Fruit fly (Drosophila melanogaster) whole organism, wandering third instar larva: ENCODE results near the gene Ppat-Dpck.

Experiments used
- Abd-B ChIP-seq: fragments of >200 bp; optimal IDR thresholded peaks from 2 replicates; lab custom pipeline; 2017; ENCODE audit warnings: missing biosample characterization, missing genetic modification characterization
- CG32264 ChIP-seq: fragments of 200-800 bp; sonication (Bioruptor generic); optimal IDR thresholded peaks from 2 replicates; lab custom pipeline; 2016; ENCODE audit warnings: missing biosample characterization, missing genetic modification characterization
- CG9705 ChIP-seq: fragments of 200-800 bp; sonication (Bioruptor generic); optimal IDR thresholded peaks from 2 replicates; lab custom pipeline; 2018; ENCODE audit warnings: missing biosample characterization, mild to moderate bottlenecking, missing genetic modification characterization
- CrebA ChIP-seq: fragments of 200-800 bp; sonication (Bioruptor generic); optimal IDR thresholded peaks from 2 replicates; lab custom pipeline; 2016; ENCODE audit warnings: missing biosample characterization, mild to moderate bottlenecking, missing genetic modification characterization, borderline replicate concordance
- Dfd ChIP-seq: fragments of >200 bp; optimal IDR thresholded peaks from 2 replicates; lab custom pipeline; 2017; ENCODE audit warnings: missing biosample characterization, missing genetic modification characterization
- Dif ChIP-seq: fragments of 200-275, 200-300 bp; sonication (Bioruptor generic); optimal IDR thresholded peaks from 2 replicates; lab custom pipeline; 2018; ENCODE audit warnings: missing biosample characterization, missing genetic modification characterization; ENCODE audit not compliant: partially characterized antibody
- GATAd ChIP-seq: sonication (Bioruptor generic); optimal IDR thresholded peaks from 2 replicates; lab custom pipeline; 2016; ENCODE audit warnings: missing biosample characterization, missing genetic modification characterization
- HLH106 ChIP-seq: fragments of 200-800 bp; optimal IDR thresholded peaks from 3 replicates; lab custom pipeline; 2019; ENCODE audit warnings: missing biosample characterization, mild to moderate bottlenecking, missing genetic modification characterization, moderate library complexity
- Hnf4 ChIP-seq: fragments of 200-800 bp; sonication (Bioruptor generic); optimal IDR thresholded peaks from 2 replicates; lab custom pipeline; 2016; ENCODE audit warnings: missing biosample characterization, mild to moderate bottlenecking, missing genetic modification characterization
- Hr78 ChIP-seq: fragments of >200 bp; optimal IDR thresholded peaks from 2 replicates; lab custom pipeline; 2017; ENCODE audit warnings: missing biosample characterization, missing genetic modification characterization
- Hr83 ChIP-seq: fragments of 200-300 bp; sonication (Bioruptor generic); optimal IDR thresholded peaks from 2 replicates; lab custom pipeline; 2016; ENCODE audit warnings: missing biosample characterization, mild to moderate bottlenecking, missing genetic modification characterization, moderate library complexity; ENCODE audit not compliant: poor library complexity, severe bottlenecking
- Jra ChIP-seq: sonication (Bioruptor generic); optimal IDR thresholded peaks from 2 replicates; lab custom pipeline; 2016; ENCODE audit warnings: missing biosample characterization, missing genetic modification characterization
- Mio ChIP-seq: sonication (Bioruptor generic); optimal IDR thresholded peaks from 2 replicates; lab custom pipeline; 2016; ENCODE audit warnings: missing biosample characterization, missing genetic modification characterization
- Myc ChIP-seq: fragments of >200 bp; optimal IDR thresholded peaks from 2 replicates; lab custom pipeline; 2017
- N ChIP-seq: fragments of >200 bp; optimal IDR thresholded peaks from 2 replicates; lab custom pipeline; 2018; ENCODE audit warnings: missing biosample characterization, missing external identifiers, missing genetic modification characterization
- OdsH ChIP-seq: fragments of 200-800 bp; sonication (Bioruptor generic); optimal IDR thresholded peaks from 2 replicates; lab custom pipeline; 2016; ENCODE audit warnings: missing biosample characterization, mild to moderate bottlenecking, missing genetic modification characterization
- Rel ChIP-seq, 2 experiments: fragments of 200-800 bp; sonication (Bioruptor generic) in 1 of 2; optimal IDR thresholded peaks; 2 replicates in 1 of 2; 3 replicates in 1 of 2; lab custom pipeline; 2016 to 2019; ENCODE audit warnings: mild to moderate bottlenecking in 2 of 2, missing biosample characterization in 2 of 2, missing genetic modification characterization in 2 of 2, moderate library complexity in 1 of 2
- Sp1 ChIP-seq: fragments of 200-800 bp; sonication (Bioruptor generic); optimal IDR thresholded peaks from 3 replicates; lab custom pipeline; 2019; ENCODE audit warnings: missing biosample characterization, mild to moderate bottlenecking, missing genetic modification characterization, moderate library complexity
- Vsx2 ChIP-seq: fragments of 200-300, 225-300 bp; sonication (Bioruptor generic); optimal IDR thresholded peaks from 2 replicates; lab custom pipeline; 2018; ENCODE audit warnings: missing biosample characterization, missing genetic modification characterization; ENCODE audit not compliant: partially characterized antibody
- br ChIP-seq: fragments of 200-800 bp; sonication (Bioruptor generic); optimal IDR thresholded peaks from 2 replicates; lab custom pipeline; 2016; ENCODE audit warnings: missing biosample characterization, missing genetic modification characterization
- brk ChIP-seq: fragments of 200-800 bp; sonication (Bioruptor generic); optimal IDR thresholded peaks from 2 replicates; lab custom pipeline; 2016; ENCODE audit warnings: missing biosample characterization, mild to moderate bottlenecking, missing genetic modification characterization
- dl ChIP-seq, 2 experiments: fragments of 175-275, 200-275 bp in 1 of 2; fragments of 200-275 bp in 1 of 2; sonication (Bioruptor generic); optimal IDR thresholded peaks; lab custom pipeline; 2018; ENCODE audit warnings: mild to moderate bottlenecking in 2 of 2, missing biosample characterization in 2 of 2, missing genetic modification characterization in 2 of 2, moderate library complexity in 2 of 2; ENCODE audit not compliant: partially characterized antibody in 2 of 2, insufficient read depth in 1 of 2
- dmrt93B ChIP-seq: fragments of 200-800 bp; sonication (Bioruptor generic); optimal IDR thresholded peaks from 2 replicates; lab custom pipeline; 2018; ENCODE audit warnings: missing biosample characterization, mild to moderate bottlenecking, missing genetic modification characterization
- dsf ChIP-seq: sonication (Bioruptor generic); optimal IDR thresholded peaks from 2 replicates; lab custom pipeline; 2016; ENCODE audit warnings: missing biosample characterization, missing genetic modification characterization, borderline replicate concordance
- ey ChIP-seq: fragments of 200-800 bp; sonication (Bioruptor generic); optimal IDR thresholded peaks from 2 replicates; lab custom pipeline; 2016; ENCODE audit warnings: missing biosample characterization, missing genetic modification characterization
- foxo ChIP-seq, 2 experiments: fragments of 200-800 bp; sonication (Bioruptor generic); optimal IDR thresholded peaks; 2 replicates in 1 of 2; 3 replicates in 1 of 2; lab custom pipeline; 2016 to 2017; ENCODE audit warnings: missing biosample characterization in 2 of 2, missing genetic modification characterization in 2 of 2
- fru ChIP-seq: fragments of 200-800 bp; sonication (Bioruptor generic); optimal IDR thresholded peaks from 3 replicates; lab custom pipeline; 2016; ENCODE audit warnings: missing biosample characterization, mild to moderate bottlenecking, missing genetic modification characterization
- h ChIP-seq: fragments of 200-800 bp; sonication (Bioruptor generic); optimal IDR thresholded peaks from 3 replicates; lab custom pipeline; 2016; ENCODE audit warnings: missing biosample characterization, mild to moderate bottlenecking, missing genetic modification characterization
- jim ChIP-seq: fragments of 175-275, 200-325 bp; sonication (Bioruptor generic); optimal IDR thresholded peaks from 2 replicates; lab custom pipeline; 2016; ENCODE audit warnings: missing biosample characterization, mild to moderate bottlenecking, missing genetic modification characterization
- lola ChIP-seq: fragments of >200 bp; optimal IDR thresholded peaks from 2 replicates; lab custom pipeline; 2017; ENCODE audit warnings: missing biosample characterization, missing genetic modification characterization
- pan ChIP-seq: fragments of >200 bp; optimal IDR thresholded peaks from 2 replicates; lab custom pipeline; 2017
- psq ChIP-seq: fragments of 200-800 bp; sonication (Bioruptor generic); optimal IDR thresholded peaks from 3 replicates; lab custom pipeline; 2017; ENCODE audit warnings: missing biosample characterization, mild to moderate bottlenecking, missing genetic modification characterization, moderate library complexity
- rgr ChIP-seq: fragments of 200-800 bp; sonication (Bioruptor generic); optimal IDR thresholded peaks from 3 replicates; lab custom pipeline; 2016; ENCODE audit warnings: missing biosample characterization, mild to moderate bottlenecking, missing genetic modification characterization
- sage ChIP-seq: fragments of 200-800 bp; sonication (Bioruptor generic); optimal IDR thresholded peaks from 2 replicates; lab custom pipeline; 2016; ENCODE audit warnings: missing biosample characterization, mild to moderate bottlenecking, missing genetic modification characterization
- sv ChIP-seq: fragments of 200-800 bp; sonication (Bioruptor generic); optimal IDR thresholded peaks from 3 replicates; lab custom pipeline; 2016; ENCODE audit warnings: missing biosample characterization, missing genetic modification characterization
- tai ChIP-seq: sonication (Bioruptor generic); optimal IDR thresholded peaks from 2 replicates; lab custom pipeline; 2016; ENCODE audit warnings: missing biosample characterization, missing genetic modification characterization
- usp ChIP-seq: fragments of >200 bp; optimal IDR thresholded peaks from 2 replicates; lab custom pipeline; 2017; ENCODE audit warnings: missing biosample characterization, missing genetic modification characterization
- woc ChIP-seq: sonication (Bioruptor generic); optimal IDR thresholded peaks from 2 replicates; lab custom pipeline; 2016; ENCODE audit warnings: missing biosample characterization, mild to moderate bottlenecking, missing genetic modification characterization

Ppat-Dpck gene

dm6 chr3L:5770113-5770798, 1.7 kb upstream of the Ppat-Dpck start:
- TF ChIP-seq ey (GFP tag; lab: Kevin White, UChicago) (no peak), sage (GFP tag; lab: Kevin White, UChicago) (no peak), CG32264 (GFP tag; lab: Kevin White, UChicago) (no peak), woc (GFP tag; lab: Kevin White, UChicago) (no peak), OdsH (GFP tag; lab: Kevin White, UChicago) (no peak), dmrt93B (GFP tag; lab: Kevin White, UChicago) (no peak), foxo (GFP tag; optimal IDR thresholded peaks at IDR 0.05; lab: Kevin White, UChicago) (no peak), dl (GFP tag; optimal IDR thresholded peaks at IDR 0.05; lab: Kevin White, UChicago; ENCODE audit: insufficient read depth in 1 of 2, partially characterized antibody in 2 of 2) (no peak), Jra (no peak), Dif (GFP tag; lab: Kevin White, UChicago) (peak; percentile 8), dsf (no peak), lola (no peak), br (GFP tag; lab: Kevin White, UChicago) (no peak), psq (peak; percentile 95), tai (GFP tag; lab: Kevin White, UChicago) (no peak), HLH106 (peak; percentile 9), Abd-B (GFP tag; lab: Kevin White, UChicago) (no peak), usp (GFP tag; lab: Kevin White, UChicago) (no peak), GATAd (no peak), Sp1 (GFP tag; lab: Kevin White, UChicago) (peak; percentile 60), CrebA (GFP tag; lab: Kevin White, UChicago) (no peak), Hnf4 (GFP tag; lab: Kevin White, UChicago) (no peak), sv (GFP tag; lab: Kevin White, UChicago) (no peak), h (no peak), brk (GFP tag; lab: Kevin White, UChicago) (no peak), N (no peak), fru (GFP tag; lab: Kevin White, UChicago) (no peak), Vsx2 (GFP tag; lab: Kevin White, UChicago) (no peak), CG9705 (peak; percentile 15), rgr (GFP tag; lab: Kevin White, UChicago) (no peak), Hr83 (GFP tag; lab: Kevin White, UChicago) (no peak), Dfd (GFP tag; lab: Kevin White, UChicago) (no peak), Rel (GFP tag; optimal IDR thresholded peaks at IDR 0.05; lab: Kevin White, UChicago) (no peak), Rel (tag; optimal IDR thresholded peaks at IDR 0.05; lab: Kevin White, UChicago) (peak; percentile 95), pan (lab: Kevin White, UChicago) (no peak), Mio (GFP tag; lab: Kevin White, UChicago) (no peak), Hr78 (GFP tag; lab: Kevin White, UChicago) (no peak), jim (GFP tag; lab: Kevin White, UChicago) (peak; percentile 41), Myc (lab: Kevin White, UChicago) (no peak)
- TF ChIP-seq, all 38 proteins: peak for 7

DNA sequence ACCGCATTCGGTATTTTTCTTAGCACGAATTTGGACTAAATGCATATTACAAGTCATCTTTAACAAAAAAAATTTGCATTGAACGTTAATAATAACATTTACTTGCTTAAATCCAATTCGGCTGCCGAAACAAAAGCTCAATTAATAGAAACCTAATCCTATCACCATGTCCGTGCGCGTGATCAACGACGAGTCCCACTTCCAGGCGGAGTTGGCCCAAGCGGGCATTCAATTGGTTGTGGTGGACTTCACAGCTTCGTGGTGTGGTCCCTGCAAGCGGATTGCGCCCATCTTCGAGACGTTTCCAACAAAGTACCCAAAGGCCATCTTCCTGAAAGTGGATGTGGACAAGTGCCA, 2.8 kb downstream of the Ppat-Dpck start, which contains the start of gene Txl:
TSS of gene Txl (plus strand) at position 3 of the 357 bp plus-strand sequence.
- TF ChIP-seq Mio (GFP tag; lab: Kevin White, UChicago) (no peak), pan (lab: Kevin White, UChicago) (no peak), lola (no peak), h (no peak), CrebA (GFP tag; lab: Kevin White, UChicago) (no peak), Sp1 (GFP tag; lab: Kevin White, UChicago) (no peak), woc (GFP tag; lab: Kevin White, UChicago) (no peak), CG32264 (GFP tag; lab: Kevin White, UChicago) (no peak), dsf (no peak), rgr (GFP tag; lab: Kevin White, UChicago) (no peak), Rel (GFP tag; optimal IDR thresholded peaks at IDR 0.05; lab: Kevin White, UChicago) (no peak), Rel (tag; optimal IDR thresholded peaks at IDR 0.05; lab: Kevin White, UChicago) (no peak), foxo (GFP tag; optimal IDR thresholded peaks at IDR 0.05; lab: Kevin White, UChicago) (no peak), Vsx2 (GFP tag; lab: Kevin White, UChicago) (no peak), sage (GFP tag; lab: Kevin White, UChicago) (no peak), N (no peak), dl (GFP tag; optimal IDR thresholded peaks at IDR 0.05; lab: Kevin White, UChicago; ENCODE audit: insufficient read depth in 1 of 2, partially characterized antibody in 2 of 2) (no peak), usp (GFP tag; lab: Kevin White, UChicago) (no peak), Abd-B (GFP tag; lab: Kevin White, UChicago) (no peak), Dfd (GFP tag; lab: Kevin White, UChicago) (no peak), Hr83 (GFP tag; lab: Kevin White, UChicago) (no peak)
